Fruit fly (Drosophila melanogaster) whole organism, embryonic: ENCODE data around the gene CG7069.

ENCODE experiments used
- CG11093 ChIP-seq: fragments of 200-800 bp; sonication (Bioruptor generic); IDR thresholded peaks from 3 replicates; pipeline ENCODE4 v1.3.6; 2022; ENCODE audit warnings: missing biosample characterization, missing genetic modification characterization
- CG17612 ChIP-seq: fragments of 200-800 bp; sonication (Bioruptor generic); IDR thresholded peaks from 2 replicates; pipeline ENCODE4 v1.3.6; 2022; ENCODE audit warnings: missing biosample characterization, missing genetic modification characterization
- CG3995 ChIP-seq: fragments of 200-800 bp; sonication (Bioruptor generic); optimal IDR thresholded peaks from 3 replicates; lab custom pipeline; 2016; ENCODE audit warnings: missing biosample characterization, missing genetic modification characterization
- CG4404 ChIP-seq: fragments of 200-800 bp; sonication (Bioruptor generic); IDR thresholded peaks from 2 replicates; pipeline ENCODE4 v1.3.6; 2022; ENCODE audit warnings: missing biosample characterization, missing genetic modification characterization
- Hr39 ChIP-seq: fragments of >200 bp; optimal IDR thresholded peaks from 2 replicates; lab custom pipeline; 2017
- Hr78 ChIP-seq, 2 experiments: fragments of 200-800 bp in 1 of 2; fragments of >200 bp in 1 of 2; sonication (Bioruptor generic) in 1 of 2; optimal IDR thresholded peaks; 2 replicates each; lab custom pipeline; 2017 to 2019; ENCODE audit warnings: missing biosample characterization in 2 of 2, missing genetic modification characterization in 2 of 2, mild to moderate bottlenecking in 1 of 2, moderate library complexity in 1 of 2
- btn ChIP-seq: fragments of 200-800 bp; sonication (Bioruptor generic); optimal IDR thresholded peaks from 2 replicates; lab custom pipeline; 2016; ENCODE audit warnings: missing biosample characterization, missing genetic modification characterization
- ranshi ChIP-seq: fragments of 200-800 bp; sonication (Bioruptor generic); IDR thresholded peaks from 2 replicates; pipeline ENCODE4 v1.3.6; 2022; ENCODE audit warnings: missing biosample characterization, missing genetic modification characterization
- sim ChIP-seq: fragments of 200-800 bp; sonication (Bioruptor generic); IDR thresholded peaks from 2 replicates; pipeline ENCODE4 v1.3.6; 2022; ENCODE audit warnings: missing biosample characterization, missing genetic modification characterization
- wor ChIP-seq: fragments of 200-800 bp; sonication (Bioruptor generic); IDR thresholded peaks from 2 replicates; pipeline ENCODE4 v1.3.6; 2022; ENCODE audit warnings: missing biosample characterization, missing genetic modification characterization

- TF ChIP-seq CG17612 (GFP tag; lab: Robert Waterston, UW) (no peak), Hr78 (GFP tag; optimal IDR thresholded peaks at IDR 0.05; lab: Kevin White, UChicago) (no peak), Hr39 (no peak), wor (GFP tag; lab: Robert Waterston, UW) (no peak), CG4404 (no peak), ranshi (GFP tag; lab: Robert Waterston, UW) (no peak), sim (GFP tag; lab: Robert Waterston, UW) (no peak), CG11093 (GFP tag; lab: Robert Waterston, UW) (no peak), CG3995 (GFP tag; lab: Kevin White, UChicago) (no peak), btn (GFP tag; lab: Kevin White, UChicago) (no peak)
These were observed 9.1 kb downstream of the CG7069 start, which contains the start of gene Gpdh3 for dm6 chr3R:22381735-22382134.
